Worm (Caenorhabditis elegans) whole organism, L4/young adult: ENCODE measurements around the gene pho-9.
A peak's percentile ranks its signal among the peaks of the same experiment; 100 is the strongest.

Source experiments
- W03F9.2 ChIP-seq: fragments of 150-350 bp; optimal IDR thresholded peaks from 2 replicates; lab custom pipeline; 2014; ENCODE audit warnings: missing biosample characterization, missing genetic modification characterization
- dao-5 ChIP-seq: sonication (generic microtip); optimal IDR thresholded peaks from 2 replicates; lab custom pipeline; 2016; ENCODE audit warnings: missing genotype, missing genetic modification characterization, moderate library complexity, missing compliant biosample characterization
- him-1 ChIP-seq: sonication (generic microtip); optimal IDR thresholded peaks from 2 replicates; lab custom pipeline; 2016; ENCODE audit warnings: missing genotype, missing genetic modification reagents, missing genetic modification characterization, missing compliant biosample characterization

pho-9 gene

ce11 chrIII:2769078-2769477, 8.5 kb upstream of the pho-9 start:
- TF ChIP-seq dao-5 (tag; lab: Kevin White, UChicago): no peak
- TF ChIP-seq W03F9.2 (tag; lab: Kevin White, UChicago): no peak
- TF ChIP-seq him-1 (tag; lab: Kevin White, UChicago): no peak

- TF ChIP-seq him-1 (tag; lab: Kevin White, UChicago) (peak; percentile 13), W03F9.2 (tag; lab: Kevin White, UChicago) (peak; percentile 85), dao-5 (tag; lab: Kevin White, UChicago) (peak; percentile 9)
These were observed 8.0 kb upstream of the pho-9 start, which contains the start of gene swsn-3 for ce11 chrIII:2768635-2769034. Gene swsn-3 (minus strand): TSS chrIII:2768679.

DNA sequence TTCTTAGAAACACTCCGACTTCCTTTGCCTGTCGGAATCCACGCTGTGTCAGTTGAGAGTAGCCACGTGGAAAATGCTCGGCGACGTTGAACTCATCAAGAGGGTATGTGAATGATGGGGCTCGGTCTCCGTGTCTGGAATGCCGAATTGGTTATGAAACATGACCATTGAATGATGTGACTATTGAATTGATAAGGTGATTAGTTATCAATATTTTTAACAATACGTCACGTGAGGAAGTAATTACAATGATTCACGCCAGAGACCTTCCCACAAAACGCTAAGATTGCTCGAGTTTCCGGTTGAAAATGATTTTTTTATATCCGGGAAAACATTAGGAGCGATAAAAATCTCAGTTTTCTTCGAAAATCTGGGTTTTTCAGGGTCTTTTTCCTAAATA, 1.3 kb downstream of the pho-9 start:
- TF ChIP-seq dao-5 (tag; lab: Kevin White, UChicago) (no peak), him-1 (tag; lab: Kevin White, UChicago) (no peak), W03F9.2 (tag; lab: Kevin White, UChicago) (no peak)

DNA sequence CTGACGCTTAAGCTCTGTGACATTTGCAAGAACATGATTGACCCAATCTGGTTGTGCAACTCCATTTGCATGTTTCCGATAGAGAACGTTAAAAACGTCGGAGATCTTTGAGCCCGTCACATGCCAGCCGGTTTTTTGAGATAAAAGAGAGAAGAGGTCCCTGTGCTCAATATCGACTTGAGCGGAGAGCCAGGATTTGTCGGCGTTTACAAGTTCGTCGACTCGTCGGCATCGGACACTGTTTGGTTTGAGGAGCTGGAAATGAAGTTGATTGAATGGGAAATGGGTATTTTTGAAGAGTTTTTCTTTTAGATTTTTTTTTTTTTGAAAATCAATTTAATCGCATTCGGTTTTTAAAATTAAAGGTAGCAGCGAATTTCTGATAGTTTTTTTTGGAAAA, 2.5 kb downstream of the pho-9 start:
- TF ChIP-seq W03F9.2 (tag; lab: Kevin White, UChicago): no peak
- no peak for TF ChIP-seq dao-5 (tag; lab: Kevin White, UChicago)
- TF ChIP-seq him-1 (tag; lab: Kevin White, UChicago): no peak

ce11 chrIII:2757478-2757877, 3.1 kb downstream of the pho-9 start:
- no peak for TF ChIP-seq dao-5 (tag; lab: Kevin White, UChicago)

DNA sequence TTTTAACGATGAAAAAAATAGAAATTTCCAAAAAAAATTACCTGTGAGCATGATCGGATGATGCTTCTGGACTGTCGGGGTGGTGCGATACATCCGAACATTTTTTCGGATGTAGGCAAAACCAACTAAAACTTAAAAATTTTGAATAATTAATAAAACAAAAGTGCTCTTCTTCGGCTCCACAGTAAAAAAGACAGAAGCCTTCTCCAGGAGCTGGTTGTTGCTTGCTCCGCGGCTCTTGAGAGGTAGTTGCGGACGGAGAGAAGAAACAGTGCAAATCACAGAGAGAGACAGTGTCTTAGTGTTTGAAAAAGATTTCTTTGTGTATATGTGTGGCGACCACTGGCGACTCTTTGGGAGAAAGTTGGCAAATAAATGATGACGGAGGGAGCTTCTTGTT, 4.4 kb downstream of the pho-9 start, which contains the start of gene gldi-9:
gldi-9 (minus strand) TSS at position 101 of the 400 bp plus-strand sequence.
- TF ChIP-seq him-1 (tag; lab: Kevin White, UChicago) (no peak), W03F9.2 (tag; lab: Kevin White, UChicago) (no peak)

ce11 chrIII:2746553-2746952, 14.1 kb downstream of the pho-9 start, which contains the start of gene Y71H2AM.14:
Gene Y71H2AM.14 (minus strand): TSS chrIII:2746653.
- TF ChIP-seq W03F9.2 (tag; lab: Kevin White, UChicago): no peak
- TF ChIP-seq him-1 (tag; lab: Kevin White, UChicago): no peak
- TF ChIP-seq dao-5 (tag; lab: Kevin White, UChicago): no peak

DNA sequence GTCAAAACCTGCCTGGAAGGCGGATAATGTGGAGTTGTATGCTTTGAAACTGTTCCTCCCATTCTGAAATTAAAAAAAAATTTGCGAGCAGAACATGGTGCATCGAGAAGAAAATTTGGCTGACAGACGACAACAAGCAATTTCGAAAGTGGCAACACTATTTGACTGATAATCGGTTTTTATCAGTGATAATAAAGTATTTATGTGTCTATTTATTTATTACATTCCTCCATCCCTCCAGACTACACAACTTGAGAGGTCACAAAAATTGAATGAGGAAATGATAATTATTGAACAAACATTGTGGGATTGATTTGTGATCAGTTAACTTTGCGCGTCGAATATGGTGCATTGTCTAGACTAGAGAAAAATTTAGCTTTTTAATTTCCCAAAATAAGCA, 21.1 kb downstream of the pho-9 start, which contains the start of gene cest-25:
cest-25 (minus strand) TSS at position 63 of the 400 bp plus-strand sequence.
- TF ChIP-seq dao-5 (tag; lab: Kevin White, UChicago): no peak
- TF ChIP-seq him-1 (tag; lab: Kevin White, UChicago): no peak
- TF ChIP-seq W03F9.2 (tag; lab: Kevin White, UChicago): no peak

DNA sequence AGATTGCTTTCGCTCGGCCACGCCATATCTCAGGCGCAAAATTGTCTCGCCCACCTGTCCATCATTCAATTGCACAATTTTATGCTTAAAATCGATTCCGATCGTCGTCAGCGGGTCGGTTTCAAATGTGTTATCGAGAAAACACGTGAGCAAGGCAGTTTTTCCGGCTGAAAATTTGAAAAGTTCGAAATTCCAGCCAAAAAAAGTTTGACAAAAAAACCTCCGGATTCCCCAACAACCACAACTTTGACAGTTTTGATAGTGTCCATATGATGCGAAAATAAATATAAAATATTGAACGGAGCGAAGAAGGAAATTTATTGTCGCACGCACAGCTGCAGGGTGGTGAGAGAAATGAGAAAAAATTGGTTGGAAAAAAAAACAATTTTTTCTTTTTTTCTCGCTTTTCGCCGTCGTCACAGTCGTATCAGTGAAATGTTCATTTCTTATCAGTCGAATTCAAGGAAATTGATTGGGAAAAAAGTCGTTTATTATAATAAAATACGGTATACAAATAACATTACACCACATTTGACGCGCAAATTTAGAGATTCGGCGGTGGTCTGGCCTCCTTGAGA, 26.9 kb downstream of the pho-9 start, which contains the start of gene Y71H2AM.12:
Y71H2AM.12 (minus strand) TSS at position 486 of the 578 bp plus-strand sequence.
- TF ChIP-seq dao-5 (tag; lab: Kevin White, UChicago): no peak
- no peak for TF ChIP-seq him-1 (tag; lab: Kevin White, UChicago)
- TF ChIP-seq W03F9.2 (tag; lab: Kevin White, UChicago): no peak

DNA sequence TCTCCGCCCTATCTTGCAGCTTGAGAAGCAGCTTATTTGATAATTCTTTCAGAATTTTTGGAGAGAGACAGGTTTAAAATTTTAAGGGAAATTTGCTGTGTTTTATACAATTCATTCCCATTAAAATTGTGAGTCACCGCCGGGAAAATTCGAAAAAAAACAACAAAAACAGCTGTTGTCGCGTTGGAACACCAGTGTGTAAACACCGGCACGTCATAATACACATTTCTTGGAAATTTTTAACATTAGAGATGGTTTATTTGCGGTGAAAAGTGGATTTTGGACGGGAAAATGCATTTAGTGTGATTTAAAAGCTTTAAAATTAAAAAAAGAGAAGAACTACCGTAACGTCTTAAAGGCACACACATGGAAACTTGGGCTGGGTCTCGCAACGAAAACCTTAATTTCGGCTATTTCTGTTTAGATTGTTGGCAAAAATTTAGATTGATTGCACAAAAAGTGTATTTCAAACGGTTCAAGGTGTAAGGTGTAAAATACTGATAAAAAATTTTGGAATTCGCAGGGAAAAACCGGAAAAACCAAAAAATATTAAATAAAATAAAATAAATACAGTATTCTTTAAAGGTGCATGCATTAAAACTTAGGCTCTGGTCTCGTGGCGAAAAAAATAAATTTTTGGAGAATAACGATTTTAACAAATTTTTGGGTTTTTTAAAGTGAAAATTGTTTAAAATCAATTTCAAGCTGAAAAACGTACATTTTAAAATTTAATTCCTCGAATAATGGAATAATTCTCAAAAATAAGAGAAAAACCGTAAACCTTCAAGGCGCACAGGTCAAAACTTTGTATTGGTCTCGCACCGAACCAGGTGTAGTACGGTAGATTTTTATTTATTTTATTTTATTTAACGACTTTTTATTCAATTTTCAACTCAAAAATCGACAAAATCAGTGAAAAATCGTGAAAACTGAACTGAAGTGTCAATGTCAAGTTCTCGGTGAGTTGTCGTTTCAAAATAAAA, 35.1 kb downstream of the pho-9 start, which contains the start of gene cosa-1:
cosa-1 (plus strand) TSS at position 896 of the 983 bp plus-strand sequence.
- TF ChIP-seq dao-5 (tag; lab: Kevin White, UChicago) (no peak), W03F9.2 (tag; lab: Kevin White, UChicago) (no peak)

DNA sequence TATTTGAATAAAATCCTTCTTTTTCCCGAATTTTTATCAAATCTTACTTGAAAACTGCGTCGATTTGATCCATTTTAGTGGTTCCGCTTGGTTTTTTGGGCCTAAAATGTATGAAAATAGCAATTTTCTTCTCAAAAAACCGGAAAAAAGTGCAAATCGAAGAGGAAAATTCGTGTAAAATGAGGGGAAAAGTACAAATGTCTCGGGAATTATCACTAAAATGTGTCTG, 35.7 kb downstream of the pho-9 start, which contains the start of gene Y71H2AM.11:
Y71H2AM.11 (minus strand) TSS at position 101 of the 229 bp plus-strand sequence.
- TF ChIP-seq dao-5 (tag; lab: Kevin White, UChicago): no peak
- no peak for TF ChIP-seq him-1 (tag; lab: Kevin White, UChicago)
- TF ChIP-seq W03F9.2 (tag; lab: Kevin White, UChicago): no peak

DNA sequence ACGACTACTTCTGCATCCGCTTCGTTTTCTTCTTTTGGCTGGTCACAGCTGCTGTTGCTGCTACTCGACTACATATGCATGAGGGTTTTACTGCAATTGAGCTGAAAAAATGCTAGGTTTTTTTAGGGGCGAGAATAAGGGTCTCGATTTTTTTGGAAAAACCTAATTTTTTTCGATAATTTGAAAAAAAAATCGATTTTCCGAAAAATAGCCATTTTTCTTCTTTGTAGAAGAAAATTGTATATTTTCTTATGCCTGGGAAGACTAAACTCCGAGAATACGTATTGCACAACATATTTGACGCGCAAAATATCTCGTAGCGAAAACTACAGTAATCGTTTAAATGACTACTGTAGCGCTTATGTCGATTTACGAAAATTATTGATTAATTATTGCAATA, 44.1 kb downstream of the pho-9 start, which contains the start of gene tmem-132:
tmem-132 (minus strand) TSS at position 101 of the 400 bp plus-strand sequence.
- TF ChIP-seq dao-5 (tag; lab: Kevin White, UChicago) (no peak), W03F9.2 (tag; lab: Kevin White, UChicago) (no peak), him-1 (tag; lab: Kevin White, UChicago) (peak; percentile 22)

DNA sequence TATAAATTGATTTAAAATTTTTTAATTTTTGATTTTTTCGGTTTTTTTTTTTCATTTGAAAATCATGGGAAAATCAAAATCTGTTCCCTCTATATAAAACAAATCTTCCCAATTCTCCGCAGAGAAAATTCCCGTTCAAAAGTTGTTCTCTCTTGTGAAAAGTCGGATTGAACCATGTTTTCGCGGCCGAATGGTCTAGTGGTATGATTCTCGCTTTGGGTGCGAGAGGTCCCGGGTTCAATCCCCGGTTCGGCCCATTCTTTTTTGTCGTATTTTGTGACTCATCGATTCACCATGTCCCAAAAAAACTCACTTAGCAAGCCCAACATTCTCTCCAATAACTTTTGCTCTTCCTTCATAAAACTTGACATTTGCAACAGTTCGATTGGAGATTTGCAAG, 49.1 kb downstream of the pho-9 start:
- no peak for TF ChIP-seq dao-5 (tag; lab: Kevin White, UChicago)
- no peak for TF ChIP-seq W03F9.2 (tag; lab: Kevin White, UChicago)
- no peak for TF ChIP-seq him-1 (tag; lab: Kevin White, UChicago)
